Worm (Caenorhabditis elegans) whole organism, midembryonic: ENCODE data around the gene irld-20.

Source experiments
- flt-1 ChIP-seq: fragments of 200-800 bp; sonication (Bioruptor generic); IDR thresholded peaks from 2 replicates; pipeline ENCODE4 v1.3.6; 2022; ENCODE audit warnings: missing genetic modification characterization, missing compliant biosample characterization
- klf-2 ChIP-seq: fragments of 200-800 bp; sonication (Bioruptor generic); conservative IDR thresholded peaks from 2 replicates; pipeline ENCODE4 v1.3.6; 2022; ENCODE audit warnings: missing genetic modification reagents, missing genetic modification characterization, missing compliant biosample characterization

- TF ChIP-seq klf-2 (GFP tag; lab: Robert Waterston, UW) (no peak), flt-1 (no peak)
Observed at ce11 chrIII:12711217-12711616, 39.7 kb upstream of the irld-20 start, which contains the start of gene hut-1.
